Worm (Caenorhabditis elegans) whole organism, L3 larva: ENCODE data around the gene glrx-21.

Experiments
- R02D3.7 ChIP-seq: fragments of 150-350 bp; optimal IDR thresholded peaks from 2 replicates; lab custom pipeline; 2014; ENCODE audit warnings: missing biosample characterization, missing genetic modification characterization
- ZK546.5 ChIP-seq: sonication (generic microtip); optimal IDR thresholded peaks from 2 replicates; lab custom pipeline; 2017; ENCODE audit warnings: missing biosample characterization, missing genetic modification characterization
- aly-2 ChIP-seq: fragments of 150-350 bp; optimal IDR thresholded peaks from 2 replicates; lab custom pipeline; 2014; ENCODE audit warnings: missing biosample characterization, missing genetic modification characterization
- ceh-16 ChIP-seq: sonication (generic microtip); optimal IDR thresholded peaks from 2 replicates; lab custom pipeline; 2017; ENCODE audit warnings: missing biosample characterization, missing genetic modification characterization
- ceh-82 ChIP-seq: fragments of 150-350 bp; optimal IDR thresholded peaks from 2 replicates; lab custom pipeline; 2014; ENCODE audit warnings: missing biosample characterization, missing genetic modification characterization
- daf-12 ChIP-seq: fragments of 150-350 bp; optimal IDR thresholded peaks from 2 replicates; lab custom pipeline; 2014; ENCODE audit warnings: missing biosample characterization, missing genetic modification reagents, missing genetic modification characterization
- egl-27 ChIP-seq: sonication (generic microtip); optimal IDR thresholded peaks from 4 replicates; lab custom pipeline; 2017; ENCODE audit warnings: missing biosample characterization, missing genetic modification reagents, missing genetic modification characterization
- egl-5 ChIP-seq: fragments of 150-350 bp; optimal IDR thresholded peaks from 2 replicates; lab custom pipeline; 2017; ENCODE audit warnings: missing biosample characterization, missing genetic modification reagents, missing genetic modification characterization, inconsistent platforms
- elt-1 ChIP-seq: fragments of 150-350 bp; optimal IDR thresholded peaks from 2 replicates; lab custom pipeline; 2014; ENCODE audit warnings: missing biosample characterization, missing genetic modification characterization
- elt-2 ChIP-seq: sonication (generic microtip); optimal IDR thresholded peaks from 2 replicates; lab custom pipeline; 2016; ENCODE audit warnings: missing genetic modification reagents, mild to moderate bottlenecking, missing genetic modification characterization, missing compliant biosample characterization
- elt-3 ChIP-seq, 3 experiments: fragments of 150-350 bp in 1 of 3; sonication (generic microtip) in 2 of 3; optimal IDR thresholded peaks; 2 replicates in 2 of 3; 4 replicates in 1 of 3; lab custom pipeline; 2014 to 2017; ENCODE audit warnings: missing biosample characterization in 3 of 3, missing genetic modification characterization in 3 of 3
- eor-1 ChIP-seq, 2 experiments: fragments of 150-350 bp; optimal IDR thresholded peaks; 2 replicates each; lab custom pipeline; 2014 to 2018; ENCODE audit warnings: missing biosample characterization in 2 of 2, missing genetic modification characterization in 2 of 2
- fkh-10 ChIP-seq: sonication (generic microtip); optimal IDR thresholded peaks from 2 replicates; lab custom pipeline; 2017; ENCODE audit warnings: missing biosample characterization, missing genetic modification reagents, missing genetic modification characterization
- fos-1 ChIP-seq: fragments of 150-350 bp; optimal IDR thresholded peaks from 2 replicates; lab custom pipeline; 2014; ENCODE audit warnings: missing biosample characterization, missing genetic modification characterization
- jun-1 ChIP-seq: fragments of 150-350 bp; optimal IDR thresholded peaks from 2 replicates; lab custom pipeline; 2014; ENCODE audit warnings: missing biosample characterization, missing genetic modification reagents, missing genetic modification characterization
- lsy-12 ChIP-seq: sonication (generic microtip); optimal IDR thresholded peaks from 2 replicates; lab custom pipeline; 2016; ENCODE audit warnings: mild to moderate bottlenecking, missing genetic modification characterization, missing compliant biosample characterization
- mdl-1 ChIP-seq: fragments of 150-350 bp; optimal IDR thresholded peaks from 2 replicates; lab custom pipeline; 2014; ENCODE audit warnings: missing biosample characterization, missing genetic modification characterization
- mml-1 ChIP-seq: fragments of 150-350 bp; sonication (generic microtip); optimal IDR thresholded peaks from 3 replicates; lab custom pipeline; 2014; ENCODE audit warnings: missing biosample characterization, missing genetic modification characterization
- nhr-11 ChIP-seq: fragments of 150-350 bp; optimal IDR thresholded peaks from 2 replicates; lab custom pipeline; 2014; ENCODE audit warnings: missing biosample characterization, missing genetic modification characterization
- nhr-23 ChIP-seq: fragments of 150-350 bp; optimal IDR thresholded peaks from 2 replicates; lab custom pipeline; 2014; ENCODE audit warnings: missing biosample characterization, missing genetic modification reagents, missing genetic modification characterization
- nhr-237 ChIP-seq: fragments of 150-350 bp; optimal IDR thresholded peaks from 2 replicates; lab custom pipeline; 2014; ENCODE audit warnings: missing biosample characterization, missing genetic modification characterization
- nhr-25 ChIP-seq: sonication (generic microtip); optimal IDR thresholded peaks from 2 replicates; lab custom pipeline; 2017; ENCODE audit warnings: missing biosample characterization, missing genetic modification characterization
- nhr-28 ChIP-seq: fragments of 150-350 bp; optimal IDR thresholded peaks from 2 replicates; lab custom pipeline; 2014; ENCODE audit warnings: missing biosample characterization, missing genetic modification characterization
- nhr-43 ChIP-seq: sonication (generic microtip); optimal IDR thresholded peaks from 2 replicates; lab custom pipeline; 2016; ENCODE audit warnings: mild to moderate bottlenecking, missing genetic modification characterization, missing compliant biosample characterization; ENCODE audit not compliant: poor library complexity, severe bottlenecking
- nhr-76 ChIP-seq: fragments of 150-350 bp; sonication (generic microtip); optimal IDR thresholded peaks from 5 replicates; lab custom pipeline; 2014; ENCODE audit warnings: missing biosample characterization, missing genetic modification characterization
- sea-2 ChIP-seq: fragments of 150-350 bp; sonication (generic microtip); optimal IDR thresholded peaks from 4 replicates; lab custom pipeline; 2014; ENCODE audit warnings: missing biosample characterization, missing genetic modification reagents, missing genetic modification characterization
- skn-1 ChIP-seq: fragments of 150-350 bp; optimal IDR thresholded peaks from 2 replicates; lab custom pipeline; 2014; ENCODE audit warnings: missing biosample characterization, missing genetic modification characterization
- snpc-4 ChIP-seq: fragments of 150-350 bp; optimal IDR thresholded peaks from 2 replicates; lab custom pipeline; 2014; ENCODE audit warnings: missing biosample characterization, missing genetic modification characterization
- tbx-2 ChIP-seq: sonication (generic microtip); optimal IDR thresholded peaks from 2 replicates; lab custom pipeline; 2016; ENCODE audit warnings: mild to moderate bottlenecking, missing genetic modification characterization, missing compliant biosample characterization
- unc-62 ChIP-seq: fragments of 150-350 bp; sonication (generic microtip); optimal IDR thresholded peaks from 4 replicates; lab custom pipeline; 2014; ENCODE audit warnings: missing biosample characterization, missing genetic modification reagents, missing genetic modification characterization
- zag-1 ChIP-seq: fragments of 150-350 bp; optimal IDR thresholded peaks from 2 replicates; lab custom pipeline; 2014; ENCODE audit warnings: missing biosample characterization, missing genetic modification characterization
- ztf-11 ChIP-seq: fragments of 150-350 bp; optimal IDR thresholded peaks from 2 replicates; lab custom pipeline; 2014; ENCODE audit warnings: missing biosample characterization, missing genetic modification characterization
- ztf-4 ChIP-seq: fragments of 150-350 bp; optimal IDR thresholded peaks from 2 replicates; lab custom pipeline; 2014; ENCODE audit warnings: missing biosample characterization, missing genetic modification characterization

glrx-21 gene

ce11 chrIII:5346017-5346416 lies at the start of gene glrx-21:
TSS of gene glrx-21 (minus strand) at chrIII:5346117.
- no peak for TF ChIP-seq ceh-16
- TF ChIP-seq egl-5 (tag; lab: Kevin White, UChicago), result no peak
- no peak for TF ChIP-seq nhr-25 (tag; lab: Kevin White, UChicago)
- no peak for TF ChIP-seq elt-2 (tag; lab: Kevin White, UChicago)
- no peak for TF ChIP-seq nhr-76 (tag; lab: Kevin White, UChicago)
- no peak for TF ChIP-seq zag-1 (tag; lab: Kevin White, UChicago)
- no peak for TF ChIP-seq sea-2 (GFP tag; lab: Kevin White, UChicago)
- no peak for TF ChIP-seq aly-2 (tag; lab: Kevin White, UChicago)
- no peak for TF ChIP-seq egl-27 (tag; lab: Kevin White, UChicago)

ce11 chrIII:5389365-5389764 lies 43.4 kb upstream of the glrx-21 start:
- TF ChIP-seq skn-1 (tag; lab: Kevin White, UChicago) (no peak), ceh-16 (no peak), R02D3.7 (tag; lab: Kevin White, UChicago) (no peak), elt-1 (no peak), nhr-28 (tag; lab: Kevin White, UChicago) (no peak), nhr-23 (tag; lab: Kevin White, UChicago) (no peak), sea-2 (GFP tag; lab: Kevin White, UChicago) (no peak), ZK546.5 (tag; lab: Kevin White, UChicago) (no peak), zag-1 (tag; lab: Kevin White, UChicago) (no peak), nhr-237 (tag; lab: Kevin White, UChicago) (no peak), mml-1 (tag; lab: Kevin White, UChicago) (no peak), aly-2 (tag; lab: Kevin White, UChicago) (no peak), jun-1 (tag; lab: Kevin White, UChicago) (no peak), ceh-82 (no peak), snpc-4 (no peak), elt-3 (tag; optimal IDR thresholded peaks at IDR 0.05; lab: Kevin White, UChicago) (no peak), nhr-25 (tag; lab: Kevin White, UChicago) (no peak), egl-5 (tag; lab: Kevin White, UChicago) (no peak), ztf-4 (tag; lab: Kevin White, UChicago) (no peak)

ce11 chrIII:5388113-5388512 lies 42.2 kb upstream of the glrx-21 start:
- no peak for TF ChIP-seq jun-1 (tag; lab: Kevin White, UChicago)
- TF ChIP-seq fkh-10 (GFP tag; lab: Kevin White, UChicago), result no peak
- TF ChIP-seq snpc-4, result no peak
- no peak for TF ChIP-seq daf-12
- no peak for TF ChIP-seq mdl-1 (tag; lab: Kevin White, UChicago)
- TF ChIP-seq sea-2 (GFP tag; lab: Kevin White, UChicago), result no peak
- no peak for TF ChIP-seq aly-2 (tag; lab: Kevin White, UChicago)
- TF ChIP-seq nhr-237 (tag; lab: Kevin White, UChicago), result no peak
- TF ChIP-seq lsy-12 (tag; lab: Kevin White, UChicago), result no peak
- no peak for TF ChIP-seq unc-62 (GFP tag; lab: Kevin White, UChicago)
- no peak for TF ChIP-seq ztf-11 (tag; lab: Kevin White, UChicago)
- TF ChIP-seq eor-1 (tag; optimal IDR thresholded peaks at IDR 0.05; lab: Kevin White, UChicago), result no peak
- TF ChIP-seq skn-1 (tag; lab: Kevin White, UChicago), result no peak
- TF ChIP-seq nhr-43 (tag; lab: Kevin White, UChicago), result no peak
- no peak for TF ChIP-seq ZK546.5 (tag; lab: Kevin White, UChicago)
- no peak for TF ChIP-seq nhr-23 (tag; lab: Kevin White, UChicago)

- TF ChIP-seq unc-62 (GFP tag; lab: Kevin White, UChicago), result no peak
- no peak for TF ChIP-seq sea-2 (GFP tag; lab: Kevin White, UChicago)
- TF ChIP-seq, all 47 proteins: peak for 0
Observed at ce11 chrIII:5385315-5385714, 39.4 kb upstream of the glrx-21 start, which contains the start of gene Y32H12A.7. TSS of gene Y32H12A.7 (minus strand) at chrIII:5385415.

- TF ChIP-seq elt-3 (tag; optimal IDR thresholded peaks at IDR 0.05; lab: Kevin White, UChicago) (no peak), tbx-2 (tag; lab: Kevin White, UChicago) (no peak), ceh-16 (no peak), nhr-11 (tag; lab: Kevin White, UChicago) (no peak), skn-1 (tag; lab: Kevin White, UChicago) (no peak), fos-1 (no peak)
Observed at ce11 chrIII:5382073-5382472, 36.2 kb upstream of the glrx-21 start, which contains the start of gene Y32H12A.6. TSS of gene Y32H12A.6 (minus strand) at chrIII:5382173.
